Fruit fly (Drosophila melanogaster) whole organism, wandering third instar larva: ENCODE data around the gene CG4161.

ENCODE experiments used
- CrebA ChIP-seq: fragments of 200-800 bp; sonication (Bioruptor generic); optimal IDR thresholded peaks from 2 replicates; lab custom pipeline; 2016; ENCODE audit warnings: missing biosample characterization, mild to moderate bottlenecking, missing genetic modification characterization, borderline replicate concordance
- Dif ChIP-seq: fragments of 200-275, 200-300 bp; sonication (Bioruptor generic); optimal IDR thresholded peaks from 2 replicates; lab custom pipeline; 2018; ENCODE audit warnings: missing biosample characterization, missing genetic modification characterization; ENCODE audit not compliant: partially characterized antibody
- GATAd ChIP-seq: sonication (Bioruptor generic); optimal IDR thresholded peaks from 2 replicates; lab custom pipeline; 2016; ENCODE audit warnings: missing biosample characterization, missing genetic modification characterization
- Hnf4 ChIP-seq: fragments of 200-800 bp; sonication (Bioruptor generic); optimal IDR thresholded peaks from 2 replicates; lab custom pipeline; 2016; ENCODE audit warnings: missing biosample characterization, mild to moderate bottlenecking, missing genetic modification characterization
- Hr78 ChIP-seq: fragments of >200 bp; optimal IDR thresholded peaks from 2 replicates; lab custom pipeline; 2017; ENCODE audit warnings: missing biosample characterization, missing genetic modification characterization
- Sp1 ChIP-seq: fragments of 200-800 bp; sonication (Bioruptor generic); optimal IDR thresholded peaks from 3 replicates; lab custom pipeline; 2019; ENCODE audit warnings: missing biosample characterization, mild to moderate bottlenecking, missing genetic modification characterization, moderate library complexity
- dmrt93B ChIP-seq: fragments of 200-800 bp; sonication (Bioruptor generic); optimal IDR thresholded peaks from 2 replicates; lab custom pipeline; 2018; ENCODE audit warnings: missing biosample characterization, mild to moderate bottlenecking, missing genetic modification characterization
- ey ChIP-seq: fragments of 200-800 bp; sonication (Bioruptor generic); optimal IDR thresholded peaks from 2 replicates; lab custom pipeline; 2016; ENCODE audit warnings: missing biosample characterization, missing genetic modification characterization
- psq ChIP-seq: fragments of 200-800 bp; sonication (Bioruptor generic); optimal IDR thresholded peaks from 3 replicates; lab custom pipeline; 2017; ENCODE audit warnings: missing biosample characterization, mild to moderate bottlenecking, missing genetic modification characterization, moderate library complexity
- rgr ChIP-seq: fragments of 200-800 bp; sonication (Bioruptor generic); optimal IDR thresholded peaks from 3 replicates; lab custom pipeline; 2016; ENCODE audit warnings: missing biosample characterization, mild to moderate bottlenecking, missing genetic modification characterization
- usp ChIP-seq: fragments of >200 bp; optimal IDR thresholded peaks from 2 replicates; lab custom pipeline; 2017; ENCODE audit warnings: missing biosample characterization, missing genetic modification characterization
- woc ChIP-seq: sonication (Bioruptor generic); optimal IDR thresholded peaks from 2 replicates; lab custom pipeline; 2016; ENCODE audit warnings: missing biosample characterization, mild to moderate bottlenecking, missing genetic modification characterization

DNA sequence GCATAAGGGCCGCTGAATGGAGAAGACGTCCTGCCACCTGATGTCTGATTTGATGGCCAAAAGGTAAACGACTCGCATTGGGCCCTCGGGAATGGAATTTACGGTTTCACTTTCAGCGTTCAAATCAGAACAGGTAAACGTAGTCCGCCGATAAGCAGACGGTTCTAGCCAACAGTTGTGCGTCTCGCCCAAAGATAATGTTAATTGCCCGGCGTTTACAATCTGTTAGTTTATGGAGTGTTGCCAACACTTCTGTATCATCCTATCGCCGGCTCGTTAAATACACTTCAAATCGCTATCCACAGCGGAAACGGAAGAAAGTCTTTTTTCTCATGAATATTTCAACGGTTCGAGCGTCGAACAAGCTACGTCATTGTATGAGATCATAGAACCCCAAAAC lies 38.5 kb downstream of the CG4161 start:
- TF ChIP-seq dmrt93B (GFP tag; lab: Kevin White, UChicago) (no peak), psq (GFP tag; lab: Kevin White, UChicago) (no peak), rgr (no peak), ey (GFP tag; lab: Kevin White, UChicago) (no peak), woc (GFP tag; lab: Kevin White, UChicago) (no peak), Hr78 (no peak), Hnf4 (GFP tag; lab: Kevin White, UChicago) (no peak), CrebA (no peak), Sp1 (GFP tag; lab: Kevin White, UChicago) (no peak), Dif (GFP tag; lab: Kevin White, UChicago) (no peak), GATAd (GFP tag; lab: Kevin White, UChicago) (no peak), usp (no peak)
